Worm (Caenorhabditis elegans) whole organism, midembryonic: ENCODE results near the gene pbo-4.

Experiments used
- T22C8.4 ChIP-seq: fragments of 200-800 bp; sonication (Bioruptor generic); IDR thresholded peaks from 2 replicates; pipeline ENCODE4 v1.3.6; 2022; ENCODE audit warnings: missing genetic modification characterization, missing compliant biosample characterization
- cog-1 ChIP-seq: sonication (generic microtip); optimal IDR thresholded peaks from 2 replicates; lab custom pipeline; 2016; ENCODE audit warnings: missing genetic modification characterization, missing compliant biosample characterization
- flt-1 ChIP-seq: fragments of 200-800 bp; sonication (Bioruptor generic); IDR thresholded peaks from 2 replicates; pipeline ENCODE4 v1.3.6; 2022; ENCODE audit warnings: missing genetic modification characterization, missing compliant biosample characterization
- klf-2 ChIP-seq: fragments of 200-800 bp; sonication (Bioruptor generic); conservative IDR thresholded peaks from 2 replicates; pipeline ENCODE4 v1.3.6; 2022; ENCODE audit warnings: missing genetic modification reagents, missing genetic modification characterization, missing compliant biosample characterization
- med-1 ChIP-seq: sonication (generic microtip); optimal IDR thresholded peaks from 2 replicates; lab custom pipeline; 2017; ENCODE audit warnings: missing genetic modification characterization, mild to moderate bottlenecking, missing compliant biosample characterization, antibody characterized with exemption, missing genetic modification reagents; ENCODE audit not compliant: insufficient read depth
- ref-1 ChIP-seq: fragments of 200-800 bp; sonication (Bioruptor generic); conservative IDR thresholded peaks from 2 replicates; pipeline ENCODE4 v1.3.6; 2022; ENCODE audit warnings: missing genetic modification reagents, missing genetic modification characterization, missing compliant biosample characterization
- tab-1 ChIP-seq: fragments of 200-800 bp; sonication (Bioruptor generic); IDR thresholded peaks from 2 replicates; pipeline ENCODE4 v1.3.6; 2022; ENCODE audit warnings: missing genetic modification characterization, missing compliant biosample characterization
- ztf-23 ChIP-seq: fragments of 200-800 bp; sonication (Bioruptor generic); IDR thresholded peaks from 2 replicates; pipeline ENCODE4 v1.3.6; 2022; ENCODE audit warnings: missing genetic modification reagents, missing genetic modification characterization, missing compliant biosample characterization
- ztf-29 ChIP-seq: fragments of 200-800 bp; sonication (Bioruptor generic); IDR thresholded peaks from 2 replicates; pipeline ENCODE4 v1.3.6; 2022; ENCODE audit warnings: missing genetic modification reagents, missing genetic modification characterization, missing compliant biosample characterization

ce11 chrX:10991352-10992172 lies 37.6 kb downstream of the pbo-4 start:
- TF ChIP-seq flt-1 (GFP tag; lab: Robert Waterston, UW) (no peak), ztf-23 (GFP tag; lab: Robert Waterston, UW) (no peak), ztf-29 (GFP tag; lab: Robert Waterston, UW) (no peak), ref-1 (GFP tag; lab: Robert Waterston, UW) (no peak), klf-2 (GFP tag; lab: Robert Waterston, UW) (no peak), tab-1 (GFP tag; lab: Robert Waterston, UW) (no peak), med-1 (GFP tag; lab: Kevin White, UChicago) (no peak), T22C8.4 (GFP tag; lab: Robert Waterston, UW) (no peak), cog-1 (tag; lab: Kevin White, UChicago) (no peak)
